Fruit fly (Drosophila melanogaster) Kc167 (cell line): ENCODE results near the gene CG44014.

Experiments used
- Myc ChIP-seq: fragments of >200 bp; optimal IDR thresholded peaks from 2 replicates; lab custom pipeline; 2017; ENCODE audit warnings: missing external identifiers
- Sin3A ChIP-seq: fragments of >200 bp; optimal IDR thresholded peaks from 2 replicates; lab custom pipeline; 2018; ENCODE audit warnings: missing external identifiers
- h ChIP-seq: fragments of >200 bp; optimal IDR thresholded peaks from 3 replicates; lab custom pipeline; 2018; ENCODE audit warnings: missing external identifiers
- insv ChIP-seq: fragments of >200 bp; optimal IDR thresholded peaks from 3 replicates; lab custom pipeline; 2018; ENCODE audit warnings: missing external identifiers
- psq ChIP-seq: fragments of >200 bp; optimal IDR thresholded peaks from 2 replicates; lab custom pipeline; 2017; ENCODE audit warnings: missing external identifiers
- ttk ChIP-seq: sonication (Bioruptor generic); optimal IDR thresholded peaks from 2 replicates; lab custom pipeline; 2017; ENCODE audit warnings: missing external identifiers

DNA sequence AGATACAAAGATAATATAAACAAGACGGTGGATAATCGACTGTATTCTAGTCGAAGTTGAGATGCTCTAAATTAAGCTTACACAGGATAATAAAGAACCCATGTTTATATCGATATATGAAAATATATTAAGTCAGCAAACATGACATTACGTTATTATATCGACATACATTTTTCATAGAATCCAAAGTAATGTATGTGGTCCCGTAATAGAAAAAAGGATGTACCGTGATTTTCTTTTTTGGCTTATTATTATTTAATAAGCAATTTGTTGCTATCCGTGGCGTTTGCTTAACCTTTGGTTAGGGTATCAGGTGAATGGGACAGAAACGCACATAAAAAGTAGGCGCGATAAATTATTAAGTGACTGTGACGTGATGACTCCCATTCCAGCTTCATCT lies 47.8 kb upstream of the CG44014 start:
- TF ChIP-seq ttk (lab: Kevin White, UChicago) (no peak), insv (lab: Kevin White, UChicago) (no peak), psq (lab: Kevin White, UChicago) (no peak), h (lab: Kevin White, UChicago) (no peak), Sin3A (no peak), Myc (no peak)
